Worm (Caenorhabditis elegans) whole organism, dauer: ENCODE measurements around the gene dnj-11.
"Not testable (repeated sequence)": the region's sequence is repeated elsewhere in the genome, so short reads cannot be mapped to it uniquely, and the experiment has no call there.

Source experiments
- unc-62 ChIP-seq: sonication (generic microtip); optimal IDR thresholded peaks from 2 replicates; lab custom pipeline; 2017; ENCODE audit warnings: missing biosample characterization, missing genetic modification reagents, missing genetic modification characterization

dnj-11 gene

DNA sequence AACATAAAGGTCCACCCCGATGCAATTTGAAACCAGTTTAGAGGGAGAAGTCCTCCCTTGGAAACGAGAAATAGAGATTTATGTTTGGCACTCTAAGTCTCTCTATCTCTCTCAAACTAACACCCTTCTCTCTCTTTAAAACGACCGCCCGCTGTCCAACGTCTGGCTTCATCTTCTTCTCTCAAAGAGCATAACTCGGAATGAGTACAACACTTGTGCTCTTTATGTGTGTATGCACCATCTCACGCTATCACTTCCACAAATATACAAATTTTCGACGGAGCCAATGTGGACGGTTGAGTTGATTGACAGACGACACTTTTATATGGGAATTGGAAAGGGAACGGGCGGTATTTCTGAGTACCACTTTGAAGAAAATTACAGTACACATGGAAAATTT is 11.3 kb upstream of the dnj-11 start:
- no peak for TF ChIP-seq unc-62 (GFP tag; lab: Kevin White, UChicago)

DNA sequence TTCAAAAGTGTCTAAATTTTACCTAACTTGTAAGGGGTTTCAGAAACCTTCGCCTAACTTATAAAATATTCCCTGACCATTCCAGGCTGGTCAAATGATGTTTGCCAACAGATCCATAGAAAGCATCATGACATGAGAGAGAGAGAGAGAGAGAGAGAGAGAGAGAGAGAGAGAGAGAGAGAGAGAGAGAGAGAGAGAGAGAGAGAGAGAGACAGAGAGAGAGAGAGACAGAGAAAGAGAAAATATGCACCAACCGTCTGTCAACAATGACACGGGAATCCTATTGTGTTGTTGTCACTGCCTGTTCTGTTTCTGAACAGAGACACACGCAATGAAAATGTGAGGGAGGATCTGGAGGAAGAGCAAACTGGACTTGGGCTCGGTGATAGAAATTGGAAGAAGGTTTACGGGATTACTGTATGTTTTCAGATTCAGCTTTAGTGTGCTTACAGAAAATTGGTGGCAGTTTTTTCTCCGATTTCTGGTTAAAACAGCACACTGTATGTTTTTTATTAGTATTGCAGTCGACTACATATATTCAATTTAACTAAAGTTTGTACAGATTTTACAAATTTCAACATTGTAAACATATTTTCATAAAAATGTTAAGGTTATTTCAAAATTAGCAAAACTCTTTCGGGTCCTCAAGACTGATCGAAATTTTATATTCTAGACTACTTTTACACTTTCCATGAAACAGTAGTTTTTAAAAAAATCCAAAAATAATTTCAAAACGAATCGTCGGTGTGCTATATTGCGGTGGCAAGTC is 9.5 kb upstream of the dnj-11 start:
- no peak for TF ChIP-seq unc-62 (GFP tag; lab: Kevin White, UChicago)

DNA sequence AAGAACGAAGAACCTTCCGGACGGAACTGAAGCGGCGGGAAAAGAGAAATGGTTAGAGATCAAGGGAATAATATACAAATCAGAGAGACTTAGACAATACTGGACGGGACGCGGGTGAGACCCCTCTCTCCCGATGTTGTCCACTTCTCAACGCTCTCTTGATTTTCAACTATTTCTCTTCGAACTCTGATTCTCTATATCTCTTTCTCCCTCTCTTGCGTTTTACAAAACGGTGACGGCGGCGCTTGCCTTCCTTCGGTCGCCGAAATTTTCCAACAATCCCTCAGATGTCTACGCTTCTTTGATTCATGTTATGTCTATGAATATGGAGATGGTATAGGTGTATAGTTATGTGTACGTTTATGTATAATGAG is 9.0 kb upstream of the dnj-11 start:
- TF ChIP-seq unc-62 (GFP tag; lab: Kevin White, UChicago) = no peak

DNA sequence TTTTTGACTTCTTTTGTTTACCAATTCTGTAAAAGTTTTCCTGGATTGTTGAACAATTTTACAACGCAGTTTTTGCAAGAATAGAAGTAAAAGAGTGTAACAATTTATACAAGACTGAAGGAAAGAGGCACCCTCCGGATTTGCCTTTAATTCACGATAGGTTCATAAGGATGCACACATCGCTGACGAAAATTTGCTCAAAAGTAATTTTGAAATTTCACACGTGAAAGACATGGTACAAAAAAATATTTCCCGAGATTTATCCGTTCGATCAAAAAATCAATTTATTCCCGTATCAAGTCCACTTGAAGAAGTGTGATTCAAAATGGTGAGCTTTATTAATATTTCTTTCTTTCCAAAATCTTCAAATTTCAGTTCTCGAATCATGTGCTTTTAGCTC is 7.8 kb upstream of the dnj-11 start, which contains the start of gene C43G2.3:
C43G2.3 (plus strand) TSS at position 301 of the 400 bp plus-strand sequence.
- TF ChIP-seq unc-62 (GFP tag; lab: Kevin White, UChicago) = no peak

DNA sequence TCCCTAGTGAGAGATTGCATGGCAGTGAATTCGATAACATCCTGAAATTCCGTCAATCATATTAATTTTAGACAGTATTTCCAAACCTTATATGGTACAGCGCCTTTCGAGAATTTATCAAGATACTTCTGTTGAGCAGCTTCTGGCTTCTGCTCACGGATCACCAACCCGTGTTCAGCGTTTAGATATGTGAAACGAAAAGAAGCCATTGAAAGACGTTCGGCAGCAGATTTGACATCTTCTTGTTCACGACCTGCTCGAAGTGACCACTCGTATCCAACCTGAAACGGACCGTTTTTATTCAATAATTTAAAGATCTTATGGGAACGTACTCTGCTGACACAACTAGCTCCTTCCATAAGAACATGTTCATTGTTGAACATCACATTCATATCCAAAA is 4.0 kb upstream of the dnj-11 start:
- TF ChIP-seq unc-62 (GFP tag; lab: Kevin White, UChicago) = no peak

DNA sequence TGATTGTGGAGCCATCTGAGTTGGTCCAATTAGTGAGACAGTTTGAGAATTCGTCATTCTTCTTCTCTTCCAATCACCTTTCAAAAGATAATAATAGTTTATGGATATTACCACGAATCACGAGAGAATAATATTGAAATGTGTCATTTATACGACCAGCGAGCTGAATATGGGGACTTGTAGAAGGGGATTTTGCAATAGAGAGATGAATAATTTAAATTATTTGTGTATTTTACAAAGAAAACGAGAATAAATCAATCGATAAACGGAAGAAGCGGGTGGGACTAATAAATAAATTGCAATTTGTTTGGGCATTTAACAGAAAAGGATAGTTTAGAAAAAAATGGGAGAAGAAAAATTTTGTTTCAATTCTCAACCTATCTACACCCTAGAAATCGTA is 3.1 kb upstream of the dnj-11 start, which contains the start of gene odr-8:
odr-8 (minus strand) TSS at position 101 of the 400 bp plus-strand sequence.
- TF ChIP-seq unc-62 (GFP tag; lab: Kevin White, UChicago) = no peak

DNA sequence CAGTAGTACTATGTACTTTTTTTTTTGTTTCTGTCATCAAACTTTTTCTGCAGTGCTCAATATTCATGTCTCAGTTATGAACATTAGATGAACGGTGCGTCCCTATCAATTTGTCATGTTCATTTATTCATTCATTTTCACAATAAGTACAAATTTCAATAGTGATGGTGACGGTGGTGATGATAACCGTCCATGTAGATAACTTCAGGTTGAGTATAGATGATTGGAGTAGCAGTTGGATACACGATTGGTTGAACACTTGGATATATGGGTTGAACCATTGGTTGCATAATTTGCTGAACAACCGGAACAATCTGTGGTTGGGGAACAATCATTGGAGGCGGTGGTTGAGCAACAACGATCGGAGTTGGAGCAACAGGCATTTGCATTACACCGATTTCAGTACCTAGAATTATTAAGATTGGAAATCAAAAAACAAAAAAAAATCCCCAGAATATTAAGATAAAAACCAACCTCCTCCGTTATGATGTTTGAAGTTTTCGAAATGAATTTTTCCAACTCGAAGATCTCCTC is 2.5 kb downstream of the dnj-11 start:
- no peak for TF ChIP-seq unc-62 (GFP tag; lab: Kevin White, UChicago)

DNA sequence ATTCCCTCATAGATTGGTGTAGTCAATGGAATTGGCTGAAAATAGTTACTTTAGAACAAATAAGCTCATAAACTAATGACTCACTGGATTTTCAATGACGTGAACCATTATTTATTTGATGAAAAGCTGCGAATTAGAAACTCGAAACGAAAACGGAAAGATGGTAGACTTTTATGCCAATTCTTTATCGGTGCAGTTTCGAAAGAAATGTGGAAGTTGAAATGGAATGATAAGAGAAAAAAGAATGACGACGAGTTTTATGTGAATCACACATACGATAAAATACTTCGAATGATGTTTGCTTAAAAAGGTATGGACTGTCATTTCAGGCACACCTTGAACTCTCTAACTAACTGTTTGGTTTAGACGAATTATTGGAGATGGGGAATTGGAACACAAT is 4.4 kb downstream of the dnj-11 start, which contains the start of the genes lec-11 and irld-7:
lec-11 (minus strand) TSS at position 126 of the 400 bp plus-strand sequence.
irld-7 (plus strand) TSS at position 332 of the 400 bp plus-strand sequence.
- TF ChIP-seq unc-62 (GFP tag; lab: Kevin White, UChicago) = no peak

DNA sequence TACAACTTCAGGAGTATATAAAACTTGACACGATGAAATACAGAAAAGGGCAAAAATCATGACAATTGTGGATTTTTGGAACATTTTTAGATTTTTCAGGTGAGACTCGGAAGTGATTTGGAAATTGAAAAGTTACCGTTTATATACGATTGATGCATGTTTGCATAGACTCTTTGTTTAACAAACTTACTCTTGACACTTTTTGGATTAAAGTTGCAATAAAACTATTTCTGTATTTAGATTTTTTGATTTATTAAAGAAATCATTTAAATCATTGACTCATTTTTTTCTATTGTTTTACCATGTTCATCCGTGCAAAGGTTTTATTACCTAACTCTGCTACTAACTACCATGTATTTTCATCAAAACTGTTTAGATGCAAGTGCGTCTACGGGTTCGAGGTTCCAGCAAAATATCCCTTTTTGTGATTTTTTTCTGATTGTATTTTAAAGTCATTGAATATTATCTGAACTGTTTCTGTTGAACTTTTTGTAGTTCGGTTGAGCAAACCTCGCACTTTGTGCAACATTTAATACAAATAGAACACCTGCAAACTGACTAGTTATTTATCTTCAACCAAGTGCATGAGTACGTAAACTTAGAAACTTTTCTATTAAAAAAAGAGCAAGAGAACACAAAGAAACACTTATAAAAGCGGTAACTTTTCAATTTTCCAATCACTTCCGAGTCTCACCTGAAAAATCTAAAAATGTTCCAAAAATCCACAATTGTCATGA is 5.5 kb downstream of the dnj-11 start, which contains the start of the genes nspb-1 and nspb-2:
nspb-1 (minus strand) TSS at position 101 of the 737 bp plus-strand sequence.
nspb-2 (plus strand) TSS at position 687 of the 737 bp plus-strand sequence.
- not testable (repeated sequence) for TF ChIP-seq unc-62 (GFP tag; lab: Kevin White, UChicago)

DNA sequence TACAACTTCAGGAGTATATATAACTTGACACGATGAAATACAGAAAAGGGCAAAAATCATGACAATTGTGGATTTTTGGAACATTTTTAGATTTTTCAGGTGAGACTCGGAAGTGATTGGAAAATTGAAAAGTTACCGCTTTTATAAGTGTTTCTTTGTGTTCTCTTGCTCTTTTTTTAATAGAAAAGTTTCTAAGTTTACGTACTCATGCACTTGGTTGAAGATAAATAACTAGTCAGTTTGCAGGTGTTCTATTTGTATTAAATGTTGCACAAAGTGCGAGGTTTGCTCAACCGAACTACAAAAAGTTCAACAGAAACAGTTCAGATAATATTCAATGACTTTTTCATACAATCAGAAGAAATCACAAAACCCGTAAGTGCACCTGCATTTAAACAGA is 9.2 kb downstream of the dnj-11 start, which contains the start of gene nspb-3:
nspb-3 (minus strand) TSS at position 101 of the 400 bp plus-strand sequence.
- TF ChIP-seq unc-62 (GFP tag; lab: Kevin White, UChicago) = not testable (repeated sequence)

DNA sequence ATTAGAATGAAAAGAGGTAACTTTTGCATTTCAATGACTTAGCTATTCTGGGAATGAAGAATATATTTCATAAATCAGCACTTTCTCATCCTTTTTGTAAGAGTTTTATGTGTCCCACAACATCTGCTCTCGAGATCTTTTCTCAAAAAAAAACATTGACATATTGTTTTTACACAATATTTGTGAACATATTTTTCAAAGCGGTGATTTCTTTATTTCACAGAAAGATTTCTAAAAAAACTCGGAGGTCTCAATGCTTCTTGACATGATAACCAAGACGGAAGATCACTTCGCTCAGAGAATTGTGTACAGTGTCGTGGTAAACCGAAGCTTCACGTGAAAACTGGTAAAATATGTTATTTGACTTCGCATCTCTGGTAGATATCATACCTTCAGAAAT is 10.2 kb downstream of the dnj-11 start, which contains the start of gene F38A5.22:
F38A5.22 (minus strand) TSS at position 29 of the 400 bp plus-strand sequence.
- no peak for TF ChIP-seq unc-62 (GFP tag; lab: Kevin White, UChicago)

DNA sequence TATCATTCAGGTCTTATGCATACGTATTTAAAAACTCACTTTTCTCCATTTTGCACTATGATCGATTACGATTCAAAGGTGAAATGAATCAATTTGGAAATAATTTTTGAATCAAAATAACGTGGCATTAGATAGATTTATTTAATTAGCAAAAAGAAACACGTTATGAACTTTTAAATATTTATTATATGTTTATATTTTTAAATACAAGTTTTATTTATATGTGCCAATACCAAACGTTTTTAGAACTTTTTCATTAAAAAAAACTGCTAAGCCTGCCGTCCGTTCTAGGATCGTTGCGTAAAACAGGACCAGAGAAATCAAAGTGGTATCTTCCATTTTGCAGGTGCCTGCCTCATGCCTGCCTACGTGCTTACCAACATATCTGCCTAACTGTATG is 11.6 kb downstream of the dnj-11 start, which contains the start of gene F38A5.6:
F38A5.6 (minus strand) TSS at position 101 of the 400 bp plus-strand sequence.
- no peak for TF ChIP-seq unc-62 (GFP tag; lab: Kevin White, UChicago)

DNA sequence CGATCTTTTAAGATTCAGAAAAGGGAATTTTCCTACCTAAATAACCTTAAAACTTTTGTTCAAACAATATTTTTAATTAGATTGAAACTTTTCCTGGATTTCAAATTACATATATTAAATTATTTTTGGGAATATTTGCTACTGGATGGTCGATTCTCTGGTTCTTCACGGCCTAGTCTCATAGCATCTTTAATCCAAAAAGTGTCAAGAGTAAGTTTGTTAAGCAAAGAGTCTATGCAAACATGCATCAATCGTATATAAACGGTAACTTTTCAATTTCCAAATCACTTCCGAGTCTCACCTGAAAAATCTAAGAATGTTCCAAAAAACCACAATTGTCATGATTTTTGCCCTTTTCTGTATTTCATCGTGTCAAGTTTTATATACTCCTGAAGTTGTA is 12.2 kb downstream of the dnj-11 start, which contains the start of gene nspb-4:
nspb-4 (plus strand) TSS at position 301 of the 400 bp plus-strand sequence.
- not testable (repeated sequence) for TF ChIP-seq unc-62 (GFP tag; lab: Kevin White, UChicago)

DNA sequence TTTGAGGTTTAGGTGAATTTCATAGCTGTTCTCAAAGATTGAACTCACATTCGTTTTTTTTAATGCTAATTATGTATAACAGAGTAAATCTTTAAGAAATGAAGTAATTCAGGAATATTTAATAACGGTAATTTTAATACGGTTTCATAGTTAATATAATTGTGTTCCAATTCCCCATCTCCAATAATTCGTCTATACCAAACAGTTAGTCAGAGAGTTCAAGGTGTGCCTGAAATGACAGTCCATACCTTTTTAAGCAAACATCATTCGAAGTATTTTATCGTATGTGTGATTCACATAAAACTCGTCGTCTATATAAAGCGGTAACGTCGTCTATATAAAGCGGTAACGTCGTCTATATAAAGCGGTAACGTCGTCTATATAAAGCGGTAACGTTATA is 13.1 kb downstream of the dnj-11 start, which contains the start of gene nspb-5:
nspb-5 (plus strand) TSS at position 301 of the 400 bp plus-strand sequence.
- not testable (repeated sequence) for TF ChIP-seq unc-62 (GFP tag; lab: Kevin White, UChicago)

DNA sequence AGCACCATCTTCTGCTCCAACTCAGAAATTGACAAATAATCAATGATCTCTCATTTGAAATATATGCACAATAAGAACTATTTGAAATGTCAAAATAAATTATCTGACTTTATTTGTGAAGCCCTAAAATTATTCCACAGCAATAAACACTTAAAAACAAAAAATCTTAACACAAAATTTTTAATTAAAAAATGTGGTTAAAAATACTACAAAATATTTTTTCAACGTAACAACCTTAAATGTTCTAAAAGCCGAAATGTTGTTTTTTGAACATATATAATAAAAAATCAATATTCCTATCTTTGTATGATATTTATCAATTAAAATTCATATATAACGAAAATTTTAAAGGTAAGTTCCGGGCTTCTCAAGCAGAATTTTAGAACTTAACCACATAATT is 13.8 kb downstream of the dnj-11 start, which contains the start of gene F38A5.8:
F38A5.8 (plus strand) TSS at position 301 of the 400 bp plus-strand sequence.
- TF ChIP-seq unc-62 (GFP tag; lab: Kevin White, UChicago) = no peak
